Fruit fly (Drosophila melanogaster) whole organism, embryonic: ENCODE results near the gene sxe2.

Experiments
- ATbp ChIP-seq: fragments of 200-800 bp; sonication (Bioruptor generic); optimal IDR thresholded peaks from 2 replicates; lab custom pipeline; 2017; ENCODE audit warnings: missing biosample characterization, mild to moderate bottlenecking, missing genetic modification characterization, missing genetic modification reagents
- Atf-2 ChIP-seq: fragments of 200-800 bp; sonication (Bioruptor generic); optimal IDR thresholded peaks from 2 replicates; lab custom pipeline; 2016; ENCODE audit warnings: missing biosample characterization, missing genetic modification characterization
- Blimp-1 ChIP-seq: fragments of 200-800 bp; sonication (Bioruptor generic); optimal IDR thresholded peaks from 3 replicates; lab custom pipeline; 2018; ENCODE audit warnings: missing biosample characterization, missing genetic modification characterization, mild to moderate bottlenecking, moderate library complexity, missing genetic modification reagents
- CG10654 ChIP-seq: fragments of 200-800 bp; sonication (Bioruptor generic); optimal IDR thresholded peaks from 2 replicates; lab custom pipeline; 2016; ENCODE audit warnings: missing biosample characterization, missing genetic modification characterization
- CG11247 ChIP-seq: fragments of 200-800 bp; sonication (Bioruptor generic); IDR thresholded peaks from 2 replicates; pipeline ENCODE4 v1.3.6; 2022; ENCODE audit warnings: missing biosample characterization, missing genetic modification characterization
- CG11696 ChIP-seq: fragments of 200-800 bp; sonication (Bioruptor generic); IDR thresholded peaks from 2 replicates; pipeline ENCODE4 v1.3.6; 2022; ENCODE audit warnings: missing biosample characterization, missing genetic modification characterization
- CG12104 ChIP-seq: fragments of 200-800 bp; sonication (Bioruptor generic); optimal IDR thresholded peaks from 3 replicates; lab custom pipeline; 2016; ENCODE audit warnings: missing biosample characterization, missing genetic modification characterization
- CG12299 ChIP-seq: fragments of 200-800 bp; sonication (Bioruptor generic); optimal IDR thresholded peaks from 2 replicates; lab custom pipeline; 2018; ENCODE audit warnings: missing biosample characterization, mild to moderate bottlenecking, missing genetic modification characterization
- CG12391 ChIP-seq: fragments of 200-800 bp; sonication (Bioruptor generic); optimal IDR thresholded peaks from 3 replicates; lab custom pipeline; 2018; ENCODE audit warnings: missing biosample characterization, mild to moderate bottlenecking, missing genetic modification characterization, moderate library complexity
- CG13894 ChIP-seq: fragments of 200-800 bp; sonication (Bioruptor generic); optimal IDR thresholded peaks from 3 replicates; lab custom pipeline; 2018; ENCODE audit warnings: missing biosample characterization, mild to moderate bottlenecking, missing genetic modification characterization, moderate library complexity
- CG18011 ChIP-seq: fragments of 200-800 bp; sonication (Bioruptor generic); optimal IDR thresholded peaks from 2 replicates; lab custom pipeline; 2017; ENCODE audit warnings: missing biosample characterization, missing genetic modification characterization, mild to moderate bottlenecking, moderate library complexity, missing genotype
- CG2678 ChIP-seq: fragments of 200-800 bp; sonication (Bioruptor generic); optimal IDR thresholded peaks from 3 replicates; lab custom pipeline; 2019; ENCODE audit warnings: missing biosample characterization, mild to moderate bottlenecking, missing genetic modification characterization, moderate library complexity
- CG31365 ChIP-seq: fragments of 200-800 bp; sonication (Bioruptor generic); optimal IDR thresholded peaks from 2 replicates; lab custom pipeline; 2018; ENCODE audit warnings: missing biosample characterization, mild to moderate bottlenecking, missing genetic modification characterization
- CG31388 ChIP-seq: fragments of 200-800 bp; sonication (Bioruptor generic); optimal IDR thresholded peaks from 2 replicates; lab custom pipeline; 2016; ENCODE audit warnings: missing biosample characterization, missing genetic modification characterization
- CG4854 ChIP-seq: fragments of 200-800 bp; sonication (Bioruptor generic); optimal IDR thresholded peaks from 2 replicates; lab custom pipeline; 2016; ENCODE audit warnings: missing biosample characterization, missing genetic modification characterization, inconsistent platforms
- Camta ChIP-seq: fragments of 200-800 bp; sonication (Bioruptor generic); optimal IDR thresholded peaks from 2 replicates; lab custom pipeline; 2016; ENCODE audit warnings: missing biosample characterization, missing genetic modification characterization
- D19B ChIP-seq: fragments of 200-800 bp; sonication (Bioruptor generic); optimal IDR thresholded peaks from 2 replicates; lab custom pipeline; 2017; ENCODE audit warnings: missing biosample characterization, mild to moderate bottlenecking, missing genetic modification characterization
- Deaf1 ChIP-seq: fragments of 200-800 bp; optimal IDR thresholded peaks from 3 replicates; lab custom pipeline; 2019; ENCODE audit warnings: missing biosample characterization, mild to moderate bottlenecking, missing genetic modification characterization, moderate library complexity
- HHEX ChIP-seq: fragments of 200-800 bp; sonication (Bioruptor generic); optimal IDR thresholded peaks from 3 replicates; lab custom pipeline; 2017; ENCODE audit warnings: missing biosample characterization, mild to moderate bottlenecking, missing genetic modification characterization, missing genetic modification reagents
- HLHmδ ChIP-seq: fragments of 200-800 bp; sonication (Bioruptor generic); optimal IDR thresholded peaks from 2 replicates; lab custom pipeline; 2018; ENCODE audit warnings: missing biosample characterization, mild to moderate bottlenecking, missing genetic modification characterization, moderate library complexity
- Hand ChIP-seq: fragments of 200-800 bp; sonication (Bioruptor generic); optimal IDR thresholded peaks from 2 replicates; lab custom pipeline; 2017; ENCODE audit warnings: mild to moderate bottlenecking, missing biosample characterization, missing genetic modification reagents, missing genetic modification characterization
- Hmx ChIP-seq: fragments of 200-800 bp; sonication (Bioruptor generic); optimal IDR thresholded peaks from 2 replicates; lab custom pipeline; 2016; ENCODE audit warnings: missing biosample characterization, missing genetic modification characterization
- Mes4 ChIP-seq: fragments of 200-800 bp; sonication (Bioruptor generic); optimal IDR thresholded peaks from 2 replicates; lab custom pipeline; 2016; ENCODE audit warnings: missing biosample characterization, missing genetic modification characterization
- Myb ChIP-seq: fragments of 200-800 bp; sonication (Bioruptor generic); optimal IDR thresholded peaks from 2 replicates; lab custom pipeline; 2016; ENCODE audit warnings: missing biosample characterization, missing genetic modification characterization
- Nf-YB ChIP-seq: fragments of 200-800 bp; sonication (Bioruptor generic); optimal IDR thresholded peaks from 3 replicates; lab custom pipeline; 2019; ENCODE audit warnings: missing biosample characterization, mild to moderate bottlenecking, missing genetic modification characterization, moderate library complexity
- NfI ChIP-seq: fragments of 200-800 bp; sonication (Bioruptor generic); optimal IDR thresholded peaks from 3 replicates; lab custom pipeline; 2018; ENCODE audit warnings: missing biosample characterization, mild to moderate bottlenecking, missing genetic modification characterization, moderate library complexity
- Ptx1 ChIP-seq: fragments of 200-800 bp; sonication (Bioruptor generic); IDR thresholded peaks from 2 replicates; pipeline ENCODE4 v1.3.6; 2022; ENCODE audit warnings: missing biosample characterization, missing genetic modification characterization
- Xrp1 ChIP-seq: fragments of 200-800 bp; sonication (Bioruptor generic); IDR thresholded peaks from 2 replicates; pipeline ENCODE4 v1.3.6; 2022; ENCODE audit warnings: missing biosample characterization, missing genetic modification characterization
- YL-1 ChIP-seq: fragments of 200-800 bp; sonication (Bioruptor generic); optimal IDR thresholded peaks from 3 replicates; lab custom pipeline; 2017; ENCODE audit warnings: missing biosample characterization, mild to moderate bottlenecking, missing genetic modification characterization
- ato ChIP-seq: fragments of 200-800 bp; sonication (Bioruptor generic); IDR thresholded peaks from 2 replicates; pipeline ENCODE4 v1.3.6; 2022; ENCODE audit warnings: missing biosample characterization, missing genetic modification characterization; ENCODE audit not compliant: partially characterized antibody
- bigmax ChIP-seq: fragments of 200-800 bp; sonication (Bioruptor generic); optimal IDR thresholded peaks from 2 replicates; lab custom pipeline; 2018; ENCODE audit warnings: missing biosample characterization, mild to moderate bottlenecking, missing genetic modification characterization
- bsh ChIP-seq, 2 experiments: fragments of 200-800 bp; sonication (Bioruptor generic); optimal IDR thresholded peaks; 2 replicates each; lab custom pipeline; 2017 to 2018; ENCODE audit warnings: mild to moderate bottlenecking in 2 of 2, missing biosample characterization in 2 of 2, missing genetic modification characterization in 2 of 2, moderate library complexity in 1 of 2
- corto ChIP-seq: fragments of 200-800 bp; sonication (Bioruptor generic); optimal IDR thresholded peaks from 2 replicates; lab custom pipeline; 2016; ENCODE audit warnings: missing biosample characterization, mild to moderate bottlenecking, missing genetic modification characterization, moderate library complexity
- dan ChIP-seq: fragments of 200-800 bp; sonication (Bioruptor generic); IDR thresholded peaks from 2 replicates; pipeline ENCODE4 v1.3.6; 2022; ENCODE audit warnings: missing biosample characterization, missing genetic modification characterization
- dmrt11E ChIP-seq: fragments of 200-800 bp; sonication (Bioruptor generic); optimal IDR thresholded peaks from 3 replicates; lab custom pipeline; 2018; ENCODE audit warnings: missing biosample characterization, mild to moderate bottlenecking, missing genetic modification characterization, moderate library complexity
- esg ChIP-seq: fragments of 200-800 bp; sonication (Bioruptor generic); conservative IDR thresholded peaks from 2 replicates; pipeline ENCODE4 v1.3.6; 2022; ENCODE audit warnings: missing biosample characterization, missing genetic modification characterization
- her ChIP-seq: fragments of 200-800 bp; sonication (Bioruptor generic); optimal IDR thresholded peaks from 2 replicates; lab custom pipeline; 2016; ENCODE audit warnings: missing biosample characterization, missing genetic modification characterization
- hkb ChIP-seq, 2 experiments: fragments of 200-800 bp in 1 of 2; fragments of >200 bp in 1 of 2; sonication (Bioruptor generic) in 1 of 2; IDR thresholded peaks in 1 of 2; optimal IDR thresholded peaks in 1 of 2; 2 replicates each; pipeline versions ENCODE4 v1.3.6 to Lab custom; 2017 to 2022; ENCODE audit warnings: missing biosample characterization in 1 of 2, missing genetic modification characterization in 1 of 2
- knrl ChIP-seq: fragments of 200-800 bp; sonication (Bioruptor generic); IDR thresholded peaks from 3 replicates; pipeline ENCODE4 v1.3.6; 2022; ENCODE audit warnings: missing biosample characterization, missing genetic modification characterization; ENCODE audit not compliant: partially characterized antibody
- nom ChIP-seq: fragments of 200-800 bp; sonication (Bioruptor generic); optimal IDR thresholded peaks from 2 replicates; lab custom pipeline; 2017; ENCODE audit warnings: missing biosample characterization, missing genetic modification characterization, mild to moderate bottlenecking, moderate library complexity, missing genetic modification reagents
- org-1 ChIP-seq: fragments of 200-800 bp; sonication (Bioruptor generic); optimal IDR thresholded peaks from 2 replicates; lab custom pipeline; 2017; ENCODE audit warnings: missing biosample characterization, missing genetic modification characterization
- row ChIP-seq: fragments of 200-800 bp; sonication (Bioruptor generic); IDR thresholded peaks from 3 replicates; pipeline ENCODE4 v1.3.6; 2022; ENCODE audit warnings: missing biosample characterization, missing genetic modification characterization
- sc ChIP-seq, 3 experiments: fragments of >200 bp in 2 of 3; fragments of 200-800 bp in 1 of 3; sonication (Bioruptor generic) in 1 of 3; optimal IDR thresholded peaks; 2 replicates in 2 of 3; 3 replicates in 1 of 3; lab custom pipeline; 2017; ENCODE audit warnings: mild to moderate bottlenecking in 1 of 3, missing biosample characterization in 1 of 3, missing genetic modification characterization in 1 of 3, missing genetic modification reagents in 1 of 3
- twi ChIP-seq: fragments of 200-800 bp; optimal IDR thresholded peaks from 2 replicates; lab custom pipeline; 2019; ENCODE audit warnings: missing biosample characterization, mild to moderate bottlenecking, missing genetic modification characterization, moderate library complexity
- tx ChIP-seq: fragments of 200-800 bp; sonication (Bioruptor generic); optimal IDR thresholded peaks from 2 replicates; lab custom pipeline; 2016; ENCODE audit warnings: missing biosample characterization, missing genetic modification characterization
- wek ChIP-seq: fragments of 200-800 bp; sonication (Bioruptor generic); optimal IDR thresholded peaks from 3 replicates; lab custom pipeline; 2018; ENCODE audit warnings: missing biosample characterization, mild to moderate bottlenecking, missing genetic modification characterization, moderate library complexity
- z ChIP-seq: fragments of 200-800 bp; sonication (Bioruptor generic); IDR thresholded peaks from 3 replicates; pipeline ENCODE4 v1.3.6; 2022; ENCODE audit warnings: missing biosample characterization, missing genetic modification characterization

The sxe2 gene

dm6 chr3R:16098333-16099267 lies 14.9 kb downstream of the sxe2 start, which contains the start of the genes Mhcl and Akt (continued):
- TF ChIP-seq Ptx1 (GFP tag; lab: Robert Waterston, UW) (peak; percentile 46; the same call in 1 of the 2 replicates), CG11696 (no peak), CG31388 (GFP tag; lab: Kevin White, UChicago) (no peak), CG12391 (peak; percentile 52), HLHmδ (GFP tag; lab: Kevin White, UChicago) (no peak), dmrt11E (tag; lab: Kevin White, UChicago) (peak; percentile 12), hkb (optimal IDR thresholded peaks at IDR 0.05; lab: Kevin White, UChicago) (no peak), hkb (GFP tag; IDR thresholded peaks at IDR 0.05; lab: Robert Waterston, UW) (no peak), ATbp (GFP tag; lab: Kevin White, UChicago) (no peak), Xrp1 (GFP tag; lab: Robert Waterston, UW) (no peak), org-1 (GFP tag; lab: Kevin White, UChicago) (no peak), NfI (no peak), her (GFP tag; lab: Kevin White, UChicago) (no peak), wek (GFP tag; lab: Kevin White, UChicago) (no peak), CG18011 (GFP tag; lab: Kevin White, UChicago) (no peak), Hand (no peak), bigmax (GFP tag; lab: Kevin White, UChicago) (no peak), ato (no peak), Atf-2 (GFP tag; lab: Kevin White, UChicago) (no peak), CG11247 (GFP tag; lab: Robert Waterston, UW) (no peak), Mes4 (GFP tag; lab: Kevin White, UChicago) (no peak), Deaf1 (no peak), Blimp-1 (GFP tag; lab: Kevin White, UChicago) (peak; percentile 29), YL-1 (GFP tag; lab: Kevin White, UChicago) (no peak), CG31365 (no peak), twi (tag; lab: Kevin White, UChicago) (no peak), CG4854 (GFP tag; lab: Kevin White, UChicago) (no peak), esg (GFP tag; lab: Robert Waterston, UW) (no peak), dan (no peak), CG10654 (GFP tag; lab: Kevin White, UChicago) (no peak), sc (optimal IDR thresholded peaks at IDR 0.05; lab: Kevin White, UChicago) (no peak), sc (GFP tag; optimal IDR thresholded peaks at IDR 0.05; lab: Kevin White, UChicago) (no peak), Hmx (GFP tag; lab: Kevin White, UChicago) (peak; percentile 38), tx (GFP tag; lab: Kevin White, UChicago) (no peak), corto (GFP tag; lab: Kevin White, UChicago) (no peak), bsh (GFP tag; optimal IDR thresholded peaks at IDR 0.05; lab: Kevin White, UChicago) (peak in 1 of 2 experiments; percentile 2), row (GFP tag; lab: Robert Waterston, UW) (peak; percentile 65), D19B (GFP tag; lab: Kevin White, UChicago) (no peak), knrl (GFP tag; lab: Robert Waterston, UW) (peak; percentile 67; the same call in 2 of the 3 replicates), HHEX (no peak), nom (GFP tag; lab: Kevin White, UChicago) (peak; percentile 19), Camta (no peak), CG13894 (peak; percentile 36), CG12104 (GFP tag; lab: Kevin White, UChicago) (no peak), Nf-YB (GFP tag; lab: Kevin White, UChicago) (no peak), CG2678 (peak; percentile 15), Myb (GFP tag; lab: Kevin White, UChicago) (peak; percentile 39), z (GFP tag; lab: Robert Waterston, UW) (no peak), CG12299 (no peak)
